Worm (Caenorhabditis elegans) whole organism, L1 larva: Measurements from ENCODE around the gene C02F5.13.

Source experiments
- C04F5.9 ChIP-seq: sonication (generic microtip); optimal IDR thresholded peaks from 2 replicates; lab custom pipeline; 2016; ENCODE audit warnings: missing genetic modification characterization, missing compliant biosample characterization
- alr-1 ChIP-seq: fragments of 200-800 bp; sonication (Bioruptor generic); optimal IDR thresholded peaks from 2 replicates; lab custom pipeline; 2018; ENCODE audit warnings: borderline replicate concordance, mild to moderate bottlenecking, missing genetic modification characterization, missing compliant biosample characterization
- blmp-1 ChIP-seq: fragments of 150-350 bp; optimal IDR thresholded peaks from 2 replicates; lab custom pipeline; 2014; ENCODE audit warnings: missing biosample characterization, missing genetic modification characterization
- ceh-8 ChIP-seq: fragments of 200-800 bp; sonication (Bioruptor generic); optimal IDR thresholded peaks from 2 replicates; lab custom pipeline; 2018; ENCODE audit warnings: mild to moderate bottlenecking, missing genetic modification characterization, moderate library complexity, missing compliant biosample characterization
- ceh-82 ChIP-seq, 3 experiments: fragments of 150-350 bp in 1 of 3; sonication (generic microtip) in 2 of 3; optimal IDR thresholded peaks; 2 replicates each; lab custom pipeline; 2014 to 2017; ENCODE audit warnings: missing biosample characterization in 3 of 3, missing genetic modification characterization in 3 of 3
- dpl-1 ChIP-seq, 3 experiments: fragments of 150-350 bp in 2 of 3; sonication (generic microtip) in 1 of 3; optimal IDR thresholded peaks; 2 replicates each; lab custom pipeline; 2014 to 2017; ENCODE audit warnings: missing biosample characterization in 3 of 3, missing genetic modification characterization in 3 of 3, missing genetic modification reagents in 3 of 3
- dsc-1 ChIP-seq: sonication (generic microtip); optimal IDR thresholded peaks from 2 replicates; lab custom pipeline; 2016; ENCODE audit warnings: mild to moderate bottlenecking, missing genetic modification characterization, missing compliant biosample characterization
- efl-1 ChIP-seq, 4 experiments: fragments of 150-350 bp; optimal IDR thresholded peaks in 3 of 4; peaks in 1 of 4; 1 replicate in 1 of 4; 2 replicates in 3 of 4; lab custom pipeline; 2014; ENCODE audit warnings: missing biosample characterization in 2 of 4, missing genetic modification characterization in 2 of 4, missing genetic modification reagents in 2 of 4
- elt-2 ChIP-seq: sonication (generic microtip); optimal IDR thresholded peaks from 2 replicates; lab custom pipeline; 2016; ENCODE audit warnings: missing genetic modification characterization, mild to moderate bottlenecking, inconsistent platforms, missing compliant biosample characterization, missing genetic modification reagents
- elt-3 ChIP-seq, 6 experiments: fragments of 150-350 bp in 1 of 6; sonication (generic microtip); optimal IDR thresholded peaks; 2 replicates each; lab custom pipeline; 2017 to 2018; ENCODE audit warnings: missing biosample characterization in 6 of 6, missing genetic modification characterization in 6 of 6, inconsistent platforms in 1 of 6
- fkh-10 ChIP-seq: sonication (generic microtip); optimal IDR thresholded peaks from 2 replicates; lab custom pipeline; 2017; ENCODE audit warnings: missing biosample characterization, missing genetic modification reagents, missing genetic modification characterization
- fkh-8 ChIP-seq: sonication (generic microtip); optimal IDR thresholded peaks from 2 replicates; lab custom pipeline; 2016; ENCODE audit warnings: mild to moderate bottlenecking, missing genetic modification characterization, missing compliant biosample characterization
- irx-1 ChIP-seq: sonication (generic microtip); optimal IDR thresholded peaks from 2 replicates; lab custom pipeline; 2016; ENCODE audit warnings: missing genetic modification characterization, missing compliant biosample characterization
- isw-1 ChIP-seq: fragments of 200-800 bp; sonication (Bioruptor generic); IDR thresholded peaks from 2 replicates; pipeline ENCODE4 v1.3.6; 2022; ENCODE audit warnings: missing genetic modification characterization, missing compliant biosample characterization
- jun-1 ChIP-seq: fragments of 150-350 bp; optimal IDR thresholded peaks from 2 replicates; lab custom pipeline; 2014; ENCODE audit warnings: missing biosample characterization, missing genetic modification reagents, missing genetic modification characterization
- lin-14 ChIP-seq: fragments of 200-800 bp; sonication (Bioruptor generic); optimal IDR thresholded peaks from 2 replicates; lab custom pipeline; 2018; ENCODE audit warnings: mild to moderate bottlenecking, missing genetic modification characterization, moderate library complexity, missing compliant biosample characterization
- lin-35 ChIP-seq, 2 experiments: fragments of 150-350 bp; optimal IDR thresholded peaks; 2 replicates each; lab custom pipeline; 2014; ENCODE audit warnings: missing biosample characterization in 2 of 2, missing genetic modification characterization in 2 of 2, missing genetic modification reagents in 2 of 2
- lsy-2 ChIP-seq, 2 experiments: fragments of 150-350 bp; optimal IDR thresholded peaks; 2 replicates each; lab custom pipeline; 2014; ENCODE audit warnings: missing biosample characterization in 2 of 2, missing genetic modification characterization in 2 of 2
- mep-1 ChIP-seq: fragments of 150-350 bp; optimal IDR thresholded peaks from 2 replicates; lab custom pipeline; 2014; ENCODE audit warnings: missing biosample characterization, missing genetic modification characterization
- nhr-12 ChIP-seq: sonication (generic microtip); optimal IDR thresholded peaks from 2 replicates; lab custom pipeline; 2017; ENCODE audit warnings: missing biosample characterization, missing genetic modification characterization
- nhr-19 ChIP-seq: fragments of 200-800 bp; sonication (Bioruptor generic); conservative IDR thresholded peaks from 2 replicates; pipeline ENCODE4 v1.3.6; 2022; ENCODE audit warnings: missing genetic modification characterization, missing compliant biosample characterization
- nhr-71 ChIP-seq: sonication (generic microtip); optimal IDR thresholded peaks from 2 replicates; lab custom pipeline; 2016; ENCODE audit warnings: mild to moderate bottlenecking, missing genetic modification characterization, moderate library complexity, missing compliant biosample characterization
- nhr-77 ChIP-seq: fragments of 150-350 bp; optimal IDR thresholded peaks from 2 replicates; lab custom pipeline; 2014; ENCODE audit warnings: missing biosample characterization, missing genetic modification characterization
- pag-3 ChIP-seq: sonication (generic microtip); optimal IDR thresholded peaks from 2 replicates; lab custom pipeline; 2017; ENCODE audit warnings: missing genetic modification characterization, mild to moderate bottlenecking, missing compliant biosample characterization, antibody characterized with exemption, borderline replicate concordance; ENCODE audit not compliant: insufficient read depth
- pqm-1 ChIP-seq: sonication (generic microtip); optimal IDR thresholded peaks from 3 replicates; lab custom pipeline; 2017; ENCODE audit warnings: missing biosample characterization, missing genetic modification characterization
- rnt-1 ChIP-seq: sonication (generic microtip); optimal IDR thresholded peaks from 2 replicates; lab custom pipeline; 2016; ENCODE audit warnings: mild to moderate bottlenecking, missing genetic modification characterization, moderate library complexity, missing compliant biosample characterization
- skn-1 ChIP-seq: fragments of 150-350 bp; optimal IDR thresholded peaks from 2 replicates; lab custom pipeline; 2014; ENCODE audit warnings: missing biosample characterization, missing genetic modification characterization
- snpc-4 ChIP-seq: fragments of 150-350 bp; optimal IDR thresholded peaks from 2 replicates; lab custom pipeline; 2014; ENCODE audit warnings: missing biosample characterization, missing genetic modification characterization
- snu-23 ChIP-seq: sonication (generic microtip); optimal IDR thresholded peaks from 2 replicates; lab custom pipeline; 2016; ENCODE audit warnings: missing genetic modification characterization, missing compliant biosample characterization
- swsn-7 ChIP-seq: sonication (generic microtip); optimal IDR thresholded peaks from 2 replicates; lab custom pipeline; 2016; ENCODE audit warnings: missing genetic modification characterization, missing compliant biosample characterization
- tlp-1 ChIP-seq: fragments of 150-350 bp; optimal IDR thresholded peaks from 2 replicates; lab custom pipeline; 2014; ENCODE audit warnings: missing biosample characterization, missing genetic modification characterization
- unc-130 ChIP-seq: fragments of 150-350 bp; optimal IDR thresholded peaks from 2 replicates; lab custom pipeline; 2017; ENCODE audit warnings: missing biosample characterization, missing genetic modification characterization, inconsistent platforms
- unc-98 ChIP-seq: fragments of 200-800 bp; sonication (Bioruptor generic); IDR thresholded peaks from 2 replicates; pipeline ENCODE4 v1.3.6; 2022; ENCODE audit warnings: missing genetic modification characterization, missing compliant biosample characterization
- ztf-11 ChIP-seq, 2 experiments: sonication (generic microtip); optimal IDR thresholded peaks; 2 replicates each; lab custom pipeline; 2016 to 2017; ENCODE audit warnings: missing genetic modification characterization in 2 of 2, missing biosample characterization in 1 of 2, missing compliant biosample characterization in 1 of 2

The C02F5.13 gene

DNA sequence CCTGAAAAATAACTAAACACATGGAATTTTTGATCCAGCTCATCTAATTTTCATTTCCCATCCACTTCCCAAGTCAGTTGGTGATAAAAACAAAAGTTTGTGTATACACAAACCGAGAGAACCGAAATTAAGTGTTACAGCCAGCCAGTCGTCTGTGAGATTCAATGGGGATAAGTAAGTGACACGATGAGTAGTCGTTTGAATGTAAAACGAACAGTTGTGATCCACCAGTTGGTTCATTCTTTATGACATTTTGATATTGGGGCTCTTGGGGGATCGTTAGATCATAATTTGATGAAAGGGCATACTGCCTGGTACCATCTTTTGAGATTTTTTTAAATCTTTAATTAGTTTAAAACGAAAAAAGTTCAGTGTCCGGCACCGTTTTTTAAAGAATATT is 39.7 kb downstream of the C02F5.13 start:
- TF ChIP-seq fkh-10 (GFP tag; lab: Kevin White, UChicago) (no peak), ceh-8 (GFP tag; lab: Kevin White, UChicago) (no peak), fkh-8 (tag; lab: Kevin White, UChicago) (no peak), snu-23 (GFP tag; lab: Kevin White, UChicago) (no peak)

- TF ChIP-seq nhr-77 (tag; lab: Kevin White, UChicago) (no peak), pag-3 (tag; lab: Kevin White, UChicago) (peak; percentile 23), mep-1 (tag; lab: Kevin White, UChicago) (peak; percentile 40), fkh-10 (GFP tag; lab: Kevin White, UChicago) (peak; percentile 0), ceh-82 (tag; optimal IDR thresholded peaks at IDR 0.05; lab: Kevin White, UChicago) (peak in 1 of 3 experiments; percentile 21), irx-1 (no peak), nhr-71 (tag; lab: Kevin White, UChicago) (peak; percentile 60), swsn-7 (tag; lab: Kevin White, UChicago) (peak; percentile 26), lsy-2 (tag; optimal IDR thresholded peaks at IDR 0.05; lab: Kevin White, UChicago) (peak in 1 of 2 experiments; percentile 37), efl-1 (optimal IDR thresholded peaks at IDR 0.05; lab: Kevin White, UChicago) (peak in 1 of 2 experiments; percentile 5), efl-1 (GFP tag; optimal IDR thresholded peaks at IDR 0.05 in 1 of 2; lab: Kevin White, UChicago) (peak in 1 of 2 experiments; percentile 21), snu-23 (GFP tag; lab: Kevin White, UChicago) (peak; percentile 29), unc-130 (peak; percentile 21), isw-1 (GFP tag; lab: Robert Waterston, UW) (no peak), ztf-11 (tag; optimal IDR thresholded peaks at IDR 0.05; lab: Kevin White, UChicago) (peak in 1 of 2 experiments; percentile 35), alr-1 (no peak), dpl-1 (GFP tag; optimal IDR thresholded peaks at IDR 0.05; lab: Kevin White, UChicago) (peak in 1 of 3 experiments; percentile 6), rnt-1 (tag; lab: Kevin White, UChicago) (peak; percentile 34), dsc-1 (peak; percentile 55), lin-14 (GFP tag; lab: Kevin White, UChicago) (peak; percentile 92), nhr-19 (GFP tag; lab: Robert Waterston, UW) (peak; percentile 20; the same call in 1 of the 2 replicates)
- TF ChIP-seq, all 84 proteins: peak for 16
Measured at ce11 chrIII:8287519-8287918, 40.4 kb downstream of the C02F5.13 start.

- TF ChIP-seq blmp-1 (tag; lab: Kevin White, UChicago), result peak; percentile 36
- no peak for TF ChIP-seq lsy-2 (tag; optimal IDR thresholded peaks at IDR 0.05; lab: Kevin White, UChicago)
- TF ChIP-seq elt-2 (tag; lab: Kevin White, UChicago), result no peak
- TF ChIP-seq dsc-1, result peak; percentile 29
- no peak for TF ChIP-seq unc-98 (GFP tag; lab: Robert Waterston, UW)
- TF ChIP-seq C04F5.9 (tag; lab: Kevin White, UChicago), result no peak
Measured at ce11 chrIII:8289181-8289580, 42.0 kb downstream of the C02F5.13 start.

- TF ChIP-seq jun-1 (tag; lab: Kevin White, UChicago) (peak; percentile 23), elt-2 (tag; lab: Kevin White, UChicago) (peak; percentile 85), lsy-2 (tag; optimal IDR thresholded peaks at IDR 0.05; lab: Kevin White, UChicago) (peak in 1 of 2 experiments; percentile 7), nhr-12 (no peak), skn-1 (tag; lab: Kevin White, UChicago) (no peak), lin-14 (GFP tag; lab: Kevin White, UChicago) (peak; percentile 12), elt-3 (tag; optimal IDR thresholded peaks at IDR 0.05; lab: Kevin White, UChicago) (peak in 1 of 6 experiments; percentile 33), pqm-1 (peak; percentile 83), mep-1 (tag; lab: Kevin White, UChicago) (peak; percentile 23), nhr-77 (tag; lab: Kevin White, UChicago) (no peak), tlp-1 (tag; lab: Kevin White, UChicago) (peak; percentile 65), lin-35 (GFP tag; optimal IDR thresholded peaks at IDR 0.05; lab: Kevin White, UChicago) (peak in 1 of 2 experiments; percentile 29), blmp-1 (tag; lab: Kevin White, UChicago) (peak; percentile 84), efl-1 (optimal IDR thresholded peaks at IDR 0.05; lab: Kevin White, UChicago) (no peak), efl-1 (GFP tag; optimal IDR thresholded peaks at IDR 0.05 in 1 of 2; lab: Kevin White, UChicago) (peak in 1 of 2 experiments; percentile 41), snpc-4 (tag; lab: Kevin White, UChicago) (no peak)
Measured at ce11 chrIII:8291268-8292032, 44.3 kb downstream of the C02F5.13 start.
